Fruit fly (Drosophila melanogaster) whole organism, pupa: ENCODE measurements around the gene MTF-1.
A peak's percentile ranks its signal among the peaks of the same experiment; 100 is the strongest.

Experiments
- CG10348 ChIP-seq: fragments of 200-800 bp; sonication (Bioruptor generic); IDR thresholded peaks from 2 replicates; pipeline ENCODE4 v1.3.6; 2022; ENCODE audit warnings: missing biosample characterization, missing genetic modification characterization
- CG12605 ChIP-seq: fragments of 200-800 bp; sonication (Bioruptor generic); IDR thresholded peaks from 2 replicates; pipeline ENCODE4 v1.3.6; 2022; ENCODE audit warnings: missing biosample characterization, missing genetic modification characterization
- CG13204 ChIP-seq: fragments of 200-800 bp; sonication (Bioruptor generic); optimal IDR thresholded peaks from 2 replicates; lab custom pipeline; 2018; ENCODE audit warnings: missing biosample characterization, mild to moderate bottlenecking, missing genetic modification characterization, moderate library complexity
- CG14655 ChIP-seq: fragments of 200-800 bp; sonication (Bioruptor generic); optimal IDR thresholded peaks from 3 replicates; lab custom pipeline; 2017; ENCODE audit warnings: mild to moderate bottlenecking, missing biosample characterization, missing genetic modification reagents, missing genetic modification characterization
- CG15710 ChIP-seq: fragments of 200-800 bp; sonication (Bioruptor generic); optimal IDR thresholded peaks from 2 replicates; lab custom pipeline; 2018; ENCODE audit warnings: missing biosample characterization, mild to moderate bottlenecking, missing genetic modification characterization, moderate library complexity
- CG17806 ChIP-seq: fragments of 200-800 bp; sonication (Bioruptor generic); optimal IDR thresholded peaks from 2 replicates; lab custom pipeline; 2018; ENCODE audit warnings: missing biosample characterization, mild to moderate bottlenecking, missing genetic modification characterization, moderate library complexity
- CG32121 ChIP-seq: fragments of 200-800 bp; sonication (Bioruptor generic); IDR thresholded peaks from 2 replicates; pipeline ENCODE4 v1.3.6; 2022; ENCODE audit warnings: missing biosample characterization, missing genetic modification characterization
- CG34367 ChIP-seq: fragments of 200-800 bp; sonication (Bioruptor generic); optimal IDR thresholded peaks from 2 replicates; lab custom pipeline; 2018; ENCODE audit warnings: missing biosample characterization, mild to moderate bottlenecking, missing genetic modification characterization
- CG4496 ChIP-seq: fragments of 200-800 bp; sonication (Bioruptor generic); IDR thresholded peaks from 3 replicates; pipeline ENCODE4 v1.3.6; 2022; ENCODE audit warnings: missing biosample characterization, missing genetic modification characterization
- CG8159 ChIP-seq: fragments of 200-800 bp; sonication (Bioruptor generic); optimal IDR thresholded peaks from 3 replicates; lab custom pipeline; 2018; ENCODE audit warnings: missing biosample characterization, mild to moderate bottlenecking, missing genetic modification characterization, moderate library complexity
- CG8301 ChIP-seq: fragments of 200-800 bp; sonication (Bioruptor generic); optimal IDR thresholded peaks from 2 replicates; lab custom pipeline; 2018; ENCODE audit warnings: missing biosample characterization, mild to moderate bottlenecking, missing genetic modification characterization
- CG9948 ChIP-seq: fragments of 200-800 bp; sonication (Bioruptor generic); optimal IDR thresholded peaks from 2 replicates; lab custom pipeline; 2018; ENCODE audit warnings: missing biosample characterization, mild to moderate bottlenecking, missing genetic modification characterization, moderate library complexity
- D1 ChIP-seq: fragments of 200-800 bp; sonication (Bioruptor generic); optimal IDR thresholded peaks from 2 replicates; lab custom pipeline; 2018; ENCODE audit warnings: missing biosample characterization, mild to moderate bottlenecking, missing genetic modification characterization, moderate library complexity
- EcR ChIP-seq: fragments of 200-800 bp; sonication (Bioruptor generic); optimal IDR thresholded peaks from 3 replicates; lab custom pipeline; 2019; ENCODE audit warnings: missing biosample characterization, missing genetic modification characterization, mild to moderate bottlenecking, moderate library complexity, missing genetic modification reagents
- Ets98B ChIP-seq: fragments of 200-800 bp; sonication (Bioruptor generic); IDR thresholded peaks from 2 replicates; pipeline ENCODE4 v1.3.6; 2022; ENCODE audit warnings: missing biosample characterization, missing genetic modification characterization
- Pif1A ChIP-seq: fragments of 200-800 bp; sonication (Bioruptor generic); optimal IDR thresholded peaks from 3 replicates; lab custom pipeline; 2016; ENCODE audit warnings: missing biosample characterization, missing genetic modification characterization
- Pif1B ChIP-seq: fragments of 200-800 bp; sonication (Bioruptor generic); optimal IDR thresholded peaks from 3 replicates; lab custom pipeline; 2016; ENCODE audit warnings: missing biosample characterization, missing genetic modification characterization
- Snoo ChIP-seq: fragments of 200-800 bp; sonication (Bioruptor generic); optimal IDR thresholded peaks from 3 replicates; lab custom pipeline; 2017; ENCODE audit warnings: missing biosample characterization, mild to moderate bottlenecking, missing genetic modification characterization, inconsistent platforms
- fd96Ca ChIP-seq: fragments of 200-800 bp; sonication (Bioruptor generic); IDR thresholded peaks from 3 replicates; pipeline ENCODE4 v1.3.6; 2022; ENCODE audit warnings: missing biosample characterization, missing genetic modification characterization
- gl ChIP-seq: fragments of 200-800 bp; sonication (Bioruptor generic); optimal IDR thresholded peaks from 2 replicates; lab custom pipeline; 2018; ENCODE audit warnings: missing biosample characterization, mild to moderate bottlenecking, missing genetic modification characterization
- rn ChIP-seq: fragments of 200-800 bp; sonication (Bioruptor generic); IDR thresholded peaks from 2 replicates; pipeline ENCODE4 v1.3.6; 2022; ENCODE audit warnings: missing biosample characterization, missing genetic modification characterization

The MTF-1 gene

dm6 chr3L:9399013-9399750, 30.9 kb upstream of the MTF-1 start, which contains the start of gene CG4080:
Gene CG4080 (minus strand): TSS chr3L:9399227.
- TF ChIP-seq Pif1B (GFP tag; lab: Kevin White, UChicago) (no peak), CG32121 (GFP tag; lab: Robert Waterston, UW) (no peak), CG8159 (tag; lab: Kevin White, UChicago) (peak; percentile 68), CG17806 (no peak), CG10348 (GFP tag; lab: Robert Waterston, UW) (no peak), D1 (no peak), fd96Ca (no peak), CG12605 (GFP tag; lab: Robert Waterston, UW) (no peak), EcR (peak; percentile 48), Pif1A (GFP tag; lab: Kevin White, UChicago) (peak; percentile 28), CG13204 (GFP tag; lab: Kevin White, UChicago) (no peak), rn (GFP tag; lab: Robert Waterston, UW) (no peak), CG34367 (tag; lab: Kevin White, UChicago) (peak; percentile 13), CG9948 (tag; lab: Kevin White, UChicago) (no peak), CG14655 (GFP tag; lab: Kevin White, UChicago) (no peak), CG8301 (no peak), CG15710 (tag; lab: Kevin White, UChicago) (no peak), CG4496 (no peak), Ets98B (GFP tag; lab: Robert Waterston, UW) (no peak), Snoo (no peak), gl (tag; lab: Kevin White, UChicago) (no peak)

DNA sequence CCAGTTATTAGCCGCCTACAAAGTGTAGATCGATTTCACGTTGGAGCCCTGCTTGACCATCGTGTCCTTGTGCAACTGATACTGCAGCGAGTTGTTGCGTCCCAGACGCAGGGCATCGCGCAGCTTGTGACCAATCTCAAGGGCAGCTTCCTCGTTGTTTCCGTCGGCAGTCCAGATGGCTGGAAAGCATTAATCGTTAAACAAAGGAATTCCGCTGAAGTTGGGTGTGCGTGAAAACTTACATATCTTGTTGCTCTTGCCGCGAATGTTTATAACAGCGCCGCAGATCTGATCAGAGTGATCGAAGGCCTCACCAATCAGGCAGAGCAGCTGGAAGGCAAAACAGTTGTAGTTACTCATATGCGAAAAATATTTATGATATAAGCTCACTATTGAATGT, 30.3 kb upstream of the MTF-1 start:
- TF ChIP-seq CG12605 (GFP tag; lab: Robert Waterston, UW): no peak
- TF ChIP-seq CG17806: no peak
- TF ChIP-seq CG8159 (tag; lab: Kevin White, UChicago): no peak
- TF ChIP-seq rn (GFP tag; lab: Robert Waterston, UW): no peak
- TF ChIP-seq EcR: peak; percentile 63
- TF ChIP-seq Pif1A (GFP tag; lab: Kevin White, UChicago): no peak

DNA sequence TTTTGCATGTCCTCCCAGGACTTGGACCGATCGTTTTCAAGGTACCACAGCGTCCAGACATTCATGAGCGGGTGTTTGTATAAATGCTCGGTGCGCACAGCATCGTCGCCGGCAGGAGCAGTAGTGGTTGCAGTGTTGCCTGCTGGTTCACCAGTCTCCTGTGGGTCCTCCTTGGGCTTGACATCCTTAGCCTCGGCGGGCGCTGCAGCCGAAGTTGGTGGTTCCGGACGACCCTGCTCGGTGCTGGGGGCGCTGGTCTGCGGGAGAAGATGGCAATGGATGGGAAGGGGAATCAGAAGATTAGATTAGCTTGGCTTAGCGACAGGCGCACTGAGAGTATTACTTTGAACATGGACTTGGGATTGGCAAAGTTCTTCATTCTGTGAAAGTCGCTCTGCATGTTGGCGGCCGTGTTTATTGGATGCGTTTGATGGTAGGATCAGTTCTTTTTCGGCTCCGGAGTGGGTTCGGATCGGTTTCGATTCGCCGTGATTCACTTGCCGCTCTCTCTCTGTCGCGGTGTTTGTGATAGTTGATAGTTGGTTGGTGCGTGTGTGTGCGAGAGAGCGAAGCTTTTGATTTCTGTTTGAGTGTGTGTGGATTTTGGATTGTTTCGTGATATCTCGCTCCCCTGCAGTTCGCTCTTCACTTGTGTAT, 29.3 kb upstream of the MTF-1 start:
- TF ChIP-seq CG4496: peak; percentile 8; the same call in 1 of the 3 replicates
- TF ChIP-seq CG8159 (tag; lab: Kevin White, UChicago): no peak
- no peak for TF ChIP-seq Pif1A (GFP tag; lab: Kevin White, UChicago)
- TF ChIP-seq CG13204 (GFP tag; lab: Kevin White, UChicago): no peak
- TF ChIP-seq CG15710 (tag; lab: Kevin White, UChicago): no peak
- no peak for TF ChIP-seq CG32121 (GFP tag; lab: Robert Waterston, UW)
- TF ChIP-seq CG14655 (GFP tag; lab: Kevin White, UChicago): no peak
- TF ChIP-seq CG9948 (tag; lab: Kevin White, UChicago): no peak

dm6 chr3L:9401354-9402156, 28.6 kb upstream of the MTF-1 start:
- no peak for TF ChIP-seq CG12605 (GFP tag; lab: Robert Waterston, UW)
- no peak for TF ChIP-seq D1
- TF ChIP-seq Ets98B (GFP tag; lab: Robert Waterston, UW): peak; percentile 22; the same call in 1 of the 2 replicates
- peak; percentile 21 for TF ChIP-seq Pif1B (GFP tag; lab: Kevin White, UChicago)
- peak; percentile 23 for TF ChIP-seq EcR

DNA sequence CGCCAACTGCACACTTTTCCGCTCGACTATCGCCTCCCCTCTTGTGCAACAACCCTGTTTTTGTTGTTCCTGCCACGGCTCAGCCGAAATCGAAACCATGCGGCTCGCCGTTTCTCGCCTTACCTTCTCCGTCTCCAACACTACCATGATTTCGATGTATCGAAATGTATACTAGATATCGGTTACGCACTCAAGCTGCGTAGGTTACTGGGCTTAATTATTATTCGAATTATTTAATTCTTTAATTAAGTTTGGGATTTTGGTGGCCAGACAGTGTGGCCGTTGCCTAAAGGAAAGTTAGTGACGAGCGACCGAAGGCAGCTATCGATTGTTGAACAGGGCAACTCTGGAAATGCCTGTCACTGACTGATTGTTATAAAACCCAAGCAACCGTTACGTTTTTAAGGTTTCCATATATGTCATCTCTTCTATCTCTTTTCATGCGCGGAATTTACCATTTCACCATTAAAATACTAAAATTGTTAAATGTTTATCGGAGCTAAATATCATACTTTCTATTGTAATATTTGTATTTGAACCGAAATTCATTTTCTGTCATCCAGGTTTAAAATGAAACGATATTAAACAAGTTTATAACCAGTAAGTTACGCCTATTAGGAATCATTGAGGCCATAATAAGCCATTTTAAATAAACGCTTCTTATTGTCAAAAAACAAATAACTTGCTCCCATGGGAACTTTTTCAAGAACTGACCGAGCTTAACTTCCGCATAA, 27.8 kb upstream of the MTF-1 start, which contains the start of gene eIF4E1:
Gene eIF4E1, minus strand, starts transcription at position 304 of the 734 bp plus-strand sequence.
- TF ChIP-seq Snoo (no peak), CG10348 (GFP tag; lab: Robert Waterston, UW) (no peak), CG32121 (GFP tag; lab: Robert Waterston, UW) (no peak), Pif1B (GFP tag; lab: Kevin White, UChicago) (no peak), Pif1A (GFP tag; lab: Kevin White, UChicago) (no peak), CG34367 (tag; lab: Kevin White, UChicago) (no peak), CG13204 (GFP tag; lab: Kevin White, UChicago) (no peak), Ets98B (GFP tag; lab: Robert Waterston, UW) (no peak)
